Worm (Caenorhabditis elegans): ENCODE measurements around the gene cdkl-1.

cdkl-1 gene

ce11 chrV:11144694-11145093 is 46.0 kb downstream of the cdkl-1 start, which contains the start of gene C06H2.7:
Gene C06H2.7 (minus strand): TSS chrV:11144794.
- TF ChIP-seq lir-1 (GFP tag; conservative IDR thresholded peaks at IDR 0.05) (no peak), F37B4.10 (GFP tag; IDR thresholded peaks at IDR 0.05) (no peak), dpl-1 (GFP tag; optimal IDR thresholded peaks at IDR 0.05) (no peak)

DNA sequence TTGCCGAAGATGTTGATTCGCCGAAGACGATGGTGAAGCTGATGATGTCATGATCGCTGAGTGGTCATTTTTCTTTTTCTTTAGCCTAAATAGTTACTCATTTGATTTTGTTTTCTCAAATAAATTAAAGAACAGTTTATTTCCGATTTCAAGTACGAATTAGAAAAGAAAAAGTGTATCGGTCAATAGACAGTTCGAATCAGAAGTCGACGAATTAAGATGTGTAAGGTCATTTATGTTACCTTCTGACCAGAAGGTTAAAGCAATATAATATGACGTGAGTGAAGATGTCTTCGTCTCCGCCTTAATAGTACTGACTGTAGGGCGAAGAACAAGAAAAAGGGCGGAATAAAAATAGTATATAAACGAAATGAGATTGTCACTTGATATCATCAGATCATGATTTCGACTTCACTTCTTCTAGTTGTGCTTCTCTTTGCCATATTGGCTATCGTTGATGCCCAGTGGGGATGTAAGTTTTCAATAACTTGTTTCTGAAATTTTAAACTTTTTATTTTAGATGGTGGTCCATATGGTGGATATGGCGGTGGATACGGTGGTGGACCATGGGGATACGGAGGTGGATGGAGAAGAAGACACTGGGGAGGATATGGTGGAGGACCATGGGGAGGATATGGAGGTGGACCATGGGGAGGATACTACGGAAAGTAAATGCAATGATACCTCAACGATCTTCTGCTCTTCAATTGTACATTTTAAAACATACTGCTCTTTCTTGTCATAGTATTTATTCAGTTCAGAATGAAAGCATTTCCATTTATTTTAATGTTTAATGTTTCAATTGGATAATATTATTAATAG is 48.5 kb downstream of the cdkl-1 start, which contains the start of the genes T19C4.24 and nlp-33:
Gene T19C4.24, minus strand, starts transcription at position 51 of the 822 bp plus-strand sequence.
Gene nlp-33, plus strand, starts transcription at position 389 of the 822 bp plus-strand sequence.
- TF ChIP-seq C06A6.2 (GFP tag; conservative IDR thresholded peaks at IDR 0.05) (no peak), lir-1 (GFP tag; conservative IDR thresholded peaks at IDR 0.05) (no peak), lsy-27 (tag; optimal IDR thresholded peaks at IDR 0.05; ENCODE audit: borderline replicate concordance, insufficient read depth) (no peak), K12H6.12 (tag; optimal IDR thresholded peaks at IDR 0.05) (no peak), tbx-9 (tag; optimal IDR thresholded peaks at IDR 0.05; ENCODE audit: borderline replicate concordance) (no peak), mxl-1 (tag; optimal IDR thresholded peaks at IDR 0.05) (no peak), mcd-1 (GFP tag; IDR thresholded peaks at IDR 0.05) (peak; percentile 34; the same call in 1 of the 2 replicates), K11D2.4 (GFP tag; IDR thresholded peaks at IDR 0.05) (no peak), F57C9.4 (tag; optimal IDR thresholded peaks at IDR 0.05) (no peak), D2030.7 (GFP tag; IDR thresholded peaks at IDR 0.05) (no peak), repo-1 (tag; optimal IDR thresholded peaks at IDR 0.05) (peak; percentile 17), ama-1 (optimal IDR thresholded peaks at IDR 0.05) (peak; percentile 71), ama-1 (GFP tag; optimal IDR thresholded peaks at IDR 0.05) (no peak), snpc-4 (GFP tag; optimal IDR thresholded peaks at IDR 0.05) (no peak), snpc-4 (tag; optimal IDR thresholded peaks at IDR 0.05) (no peak), pbrm-1 (GFP tag; IDR thresholded peaks at IDR 0.05) (no peak), F52B5.7 (tag; optimal IDR thresholded peaks at IDR 0.05) (no peak), hlh-26 (GFP tag; conservative IDR thresholded peaks at IDR 0.05) (no peak)

DNA sequence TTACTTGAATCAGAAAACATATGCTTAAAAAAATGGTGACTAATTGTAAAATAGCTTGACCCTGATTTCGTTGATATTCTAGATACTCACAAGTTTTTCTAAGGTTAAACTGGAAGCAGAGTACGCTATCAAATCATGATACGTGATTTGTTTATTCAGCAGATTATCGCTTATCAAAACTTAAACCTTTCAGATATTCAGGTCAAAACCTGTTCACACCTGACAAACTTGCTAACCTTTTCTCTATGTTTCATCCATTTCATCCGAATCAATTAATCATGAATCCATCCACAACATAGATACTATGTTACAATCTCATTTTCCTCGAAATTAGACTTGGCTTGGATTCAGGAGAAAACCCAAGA is 49.1 kb downstream of the cdkl-1 start:
- TF ChIP-seq rpc-1 (optimal IDR thresholded peaks at IDR 0.05) (no peak), rpc-1 (tag; optimal IDR thresholded peaks at IDR 0.05) (no peak), ama-1 (optimal IDR thresholded peaks at IDR 0.05) (peak; percentile 67), ama-1 (GFP tag; optimal IDR thresholded peaks at IDR 0.05) (no peak), athp-1 (tag; optimal IDR thresholded peaks at IDR 0.05) (no peak), nfyb-1 (GFP tag; IDR thresholded peaks at IDR 0.05) (0 out of 2 replicates have a peak, but pooled peaks have one; percentile 30), hmg-1.2 (GFP tag; IDR thresholded peaks at IDR 0.05) (no peak), ztf-26 (tag; optimal IDR thresholded peaks at IDR 0.05) (peak; percentile 53), zfh-2 (GFP tag; conservative IDR thresholded peaks at IDR 0.05) (no peak), C17E4.6 (GFP tag; IDR thresholded peaks at IDR 0.05) (no peak)

- TF ChIP-seq egl-44 (GFP tag; IDR thresholded peaks at IDR 0.05) (no peak), ztf-28 (GFP tag; IDR thresholded peaks at IDR 0.05) (no peak), ceh-91 (GFP tag; IDR thresholded peaks at IDR 0.05) (no peak), ztf-18 (tag; optimal IDR thresholded peaks at IDR 0.05) (no peak), lin-35 (GFP tag; optimal IDR thresholded peaks at IDR 0.05) (no peak), B0336.3 (GFP tag; IDR thresholded peaks at IDR 0.05) (no peak), Y67H2A.10 (GFP tag; conservative IDR thresholded peaks at IDR 0.05) (no peak), gei-17 (GFP tag; optimal IDR thresholded peaks at IDR 0.05) (no peak), ceh-27 (GFP tag; optimal IDR thresholded peaks at IDR 0.05) (no peak), mes-4 (tag; optimal IDR thresholded peaks at IDR 0.05) (no peak), unc-130 (GFP tag; optimal IDR thresholded peaks at IDR 0.05) (no peak), rcor-1 (GFP tag; IDR thresholded peaks at IDR 0.05) (no peak), lin-54 (GFP tag; optimal IDR thresholded peaks at IDR 0.05) (no peak), sptf-2 (GFP tag; optimal IDR thresholded peaks at IDR 0.05) (no peak), F39B2.1 (GFP tag; IDR thresholded peaks at IDR 0.05) (no peak), athp-1 (tag; optimal IDR thresholded peaks at IDR 0.05) (no peak), F23B12.7 (tag; optimal IDR thresholded peaks at IDR 0.05; ENCODE audit: insufficient read depth) (no peak), somi-1 (GFP tag; optimal IDR thresholded peaks at IDR 0.05) (no peak)
Measured at ce11 chrV:11148971-11149370, 50.3 kb downstream of the cdkl-1 start.
